Worm (Caenorhabditis elegans) whole organism, L2 larva: ENCODE measurements around the gene lsm-5.

Source experiments
- C34F6.9 ChIP-seq: fragments of 150-350 bp; optimal IDR thresholded peaks from 2 replicates; lab custom pipeline; 2014; ENCODE audit warnings: missing biosample characterization, missing genetic modification characterization
- F13H6.1 ChIP-seq: sonication (generic microtip); optimal IDR thresholded peaks from 2 replicates; lab custom pipeline; 2016; ENCODE audit warnings: missing genetic modification characterization, missing compliant biosample characterization
- R02D3.7 ChIP-seq: fragments of 150-350 bp; optimal IDR thresholded peaks from 2 replicates; lab custom pipeline; 2014; ENCODE audit warnings: missing biosample characterization, missing genetic modification characterization
- Y55F3AM.14 ChIP-seq: fragments of 200-800 bp; sonication (Bioruptor generic); optimal IDR thresholded peaks from 2 replicates; lab custom pipeline; 2018; ENCODE audit warnings: mild to moderate bottlenecking, missing genetic modification characterization, missing compliant biosample characterization
- ZK546.5 ChIP-seq: sonication (generic microtip); optimal IDR thresholded peaks from 2 replicates; lab custom pipeline; 2017; ENCODE audit warnings: missing biosample characterization, missing genetic modification characterization
- alr-1 ChIP-seq: fragments of 150-350 bp; optimal IDR thresholded peaks from 2 replicates; lab custom pipeline; 2014; ENCODE audit warnings: missing biosample characterization, missing genetic modification characterization
- ama-1 ChIP-seq: fragments of 150-350 bp; optimal IDR thresholded peaks from 2 replicates; lab custom pipeline; 2018; ENCODE audit warnings: inconsistent platforms
- blmp-1 ChIP-seq: sonication (generic microtip); optimal IDR thresholded peaks from 2 replicates; lab custom pipeline; 2017; ENCODE audit warnings: missing genetic modification characterization, mild to moderate bottlenecking, missing compliant biosample characterization, antibody characterized with exemption, moderate library complexity; ENCODE audit not compliant: insufficient read depth
- ceh-16 ChIP-seq: fragments of 150-350 bp; optimal IDR thresholded peaks from 2 replicates; lab custom pipeline; 2014; ENCODE audit warnings: missing biosample characterization, missing genetic modification characterization
- ceh-82 ChIP-seq: fragments of 150-350 bp; optimal IDR thresholded peaks from 2 replicates; lab custom pipeline; 2014; ENCODE audit warnings: missing biosample characterization, missing genetic modification characterization
- crh-2 ChIP-seq: sonication (generic microtip); optimal IDR thresholded peaks from 2 replicates; lab custom pipeline; 2017; ENCODE audit warnings: missing biosample characterization, missing genetic modification characterization
- dmd-4 ChIP-seq: sonication (generic microtip); optimal IDR thresholded peaks from 2 replicates; lab custom pipeline; 2017; ENCODE audit warnings: missing biosample characterization, missing genetic modification characterization
- elt-1 ChIP-seq: fragments of 150-350 bp; optimal IDR thresholded peaks from 2 replicates; lab custom pipeline; 2014; ENCODE audit warnings: missing biosample characterization, missing genetic modification characterization
- elt-3 ChIP-seq: sonication (generic microtip); optimal IDR thresholded peaks from 2 replicates; lab custom pipeline; 2017; ENCODE audit warnings: missing biosample characterization, missing genetic modification characterization
- fos-1 ChIP-seq: fragments of 150-350 bp; optimal IDR thresholded peaks from 2 replicates; lab custom pipeline; 2014; ENCODE audit warnings: missing biosample characterization, missing genetic modification characterization
- gmeb-1 ChIP-seq: fragments of 150-350 bp; optimal IDR thresholded peaks from 2 replicates; lab custom pipeline; 2014; ENCODE audit warnings: missing biosample characterization, missing genetic modification characterization
- lin-11 ChIP-seq: fragments of 150-350 bp; sonication (generic microtip); optimal IDR thresholded peaks from 2 replicates; lab custom pipeline; 2014; ENCODE audit warnings: missing biosample characterization, missing genetic modification characterization, inconsistent platforms, mixed read lengths
- lin-13 ChIP-seq: fragments of 150-350 bp; optimal IDR thresholded peaks from 2 replicates; lab custom pipeline; 2014; ENCODE audit warnings: missing biosample characterization, missing genetic modification reagents, missing genetic modification characterization
- lin-39 ChIP-seq: fragments of 150-350 bp; optimal IDR thresholded peaks from 2 replicates; lab custom pipeline; 2014; ENCODE audit warnings: missing biosample characterization, missing genetic modification reagents, missing genetic modification characterization
- lsy-2 ChIP-seq, 2 experiments: fragments of 150-350 bp in 1 of 2; sonication (generic microtip) in 1 of 2; optimal IDR thresholded peaks; 2 replicates each; lab custom pipeline; 2014 to 2017; ENCODE audit warnings: missing biosample characterization in 2 of 2, missing genetic modification characterization in 2 of 2
- mab-5 ChIP-seq: fragments of 150-350 bp; optimal IDR thresholded peaks from 2 replicates; lab custom pipeline; 2014; ENCODE audit warnings: missing biosample characterization, missing genetic modification characterization
- mbf-1 ChIP-seq: sonication (generic microtip); optimal IDR thresholded peaks from 2 replicates; lab custom pipeline; 2017; ENCODE audit warnings: missing biosample characterization, missing genetic modification characterization
- mdl-1 ChIP-seq, 2 experiments: fragments of 150-350 bp in 1 of 2; sonication (generic microtip) in 1 of 2; optimal IDR thresholded peaks; 2 replicates each; lab custom pipeline; 2017; ENCODE audit warnings: missing biosample characterization in 2 of 2, missing genetic modification characterization in 2 of 2
- nhr-10 ChIP-seq: sonication (generic microtip); optimal IDR thresholded peaks from 2 replicates; lab custom pipeline; 2017; ENCODE audit warnings: missing biosample characterization, missing genetic modification characterization
- nhr-11 ChIP-seq: fragments of 150-350 bp; optimal IDR thresholded peaks from 2 replicates; lab custom pipeline; 2014; ENCODE audit warnings: missing biosample characterization, missing genetic modification characterization
- nhr-12 ChIP-seq: fragments of 150-350 bp; optimal IDR thresholded peaks from 2 replicates; lab custom pipeline; 2014; ENCODE audit warnings: missing biosample characterization, missing genetic modification characterization
- nhr-129 ChIP-seq: fragments of 150-350 bp; optimal IDR thresholded peaks from 2 replicates; lab custom pipeline; 2014; ENCODE audit warnings: missing biosample characterization, missing genetic modification characterization
- nhr-21 ChIP-seq: fragments of 150-350 bp; optimal IDR thresholded peaks from 2 replicates; lab custom pipeline; 2014; ENCODE audit warnings: missing biosample characterization, missing genetic modification characterization
- nhr-23 ChIP-seq: fragments of 150-350 bp; optimal IDR thresholded peaks from 2 replicates; lab custom pipeline; 2014; ENCODE audit warnings: missing biosample characterization, missing genetic modification reagents, missing genetic modification characterization
- nhr-237 ChIP-seq: fragments of 150-350 bp; optimal IDR thresholded peaks from 2 replicates; lab custom pipeline; 2014; ENCODE audit warnings: missing biosample characterization, missing genetic modification characterization
- nhr-25 ChIP-seq: fragments of 150-350 bp; sonication (generic microtip); optimal IDR thresholded peaks from 3 replicates; lab custom pipeline; 2014; ENCODE audit warnings: missing biosample characterization, missing genetic modification characterization
- nhr-6 ChIP-seq: fragments of 150-350 bp; optimal IDR thresholded peaks from 2 replicates; lab custom pipeline; 2014; ENCODE audit warnings: missing biosample characterization, missing genetic modification characterization
- nhr-77 ChIP-seq: fragments of 150-350 bp; optimal IDR thresholded peaks from 2 replicates; lab custom pipeline; 2014; ENCODE audit warnings: missing biosample characterization, missing genetic modification characterization
- peb-1 ChIP-seq: fragments of 150-350 bp; optimal IDR thresholded peaks from 2 replicates; lab custom pipeline; 2014; ENCODE audit warnings: missing biosample characterization, missing genetic modification characterization
- sem-4 ChIP-seq: fragments of 150-350 bp; optimal IDR thresholded peaks from 2 replicates; lab custom pipeline; 2014; ENCODE audit warnings: missing biosample characterization, missing genetic modification reagents, missing genetic modification characterization
- skn-1 ChIP-seq: sonication (generic microtip); optimal IDR thresholded peaks from 2 replicates; lab custom pipeline; 2017; ENCODE audit warnings: missing biosample characterization, missing genetic modification characterization
- sma-3 ChIP-seq: sonication (generic microtip); optimal IDR thresholded peaks from 2 replicates; lab custom pipeline; 2016; ENCODE audit warnings: missing genetic modification reagents, missing genetic modification characterization, missing compliant biosample characterization
- sma-9 ChIP-seq, 2 experiments: fragments of 150-350 bp in 1 of 2; sonication (generic microtip) in 1 of 2; optimal IDR thresholded peaks; 2 replicates each; lab custom pipeline; 2014 to 2016; ENCODE audit warnings: missing genetic modification characterization in 2 of 2, mild to moderate bottlenecking in 1 of 2, missing biosample characterization in 1 of 2, missing compliant biosample characterization in 1 of 2, missing genetic modification reagents in 1 of 2, moderate library complexity in 1 of 2
- snpc-4 ChIP-seq: fragments of 150-350 bp; optimal IDR thresholded peaks from 2 replicates; lab custom pipeline; 2014; ENCODE audit warnings: missing biosample characterization, missing genetic modification characterization
- unc-39 ChIP-seq: fragments of 150-350 bp; optimal IDR thresholded peaks from 2 replicates; lab custom pipeline; 2014; ENCODE audit warnings: missing biosample characterization, missing genetic modification characterization
- unc-55 ChIP-seq: fragments of 150-350 bp; sonication (generic microtip); optimal IDR thresholded peaks from 3 replicates; lab custom pipeline; 2014; ENCODE audit warnings: missing biosample characterization, missing genetic modification reagents, missing genetic modification characterization
- unc-62 ChIP-seq: fragments of 150-350 bp; optimal IDR thresholded peaks from 2 replicates; lab custom pipeline; 2014; ENCODE audit warnings: missing biosample characterization, missing genetic modification reagents, missing genetic modification characterization
- zag-1 ChIP-seq: fragments of 150-350 bp; optimal IDR thresholded peaks from 2 replicates; lab custom pipeline; 2014; ENCODE audit warnings: missing biosample characterization, missing genetic modification characterization
- ztf-1 ChIP-seq: fragments of 200-800 bp; sonication (Bioruptor generic); conservative IDR thresholded peaks from 2 replicates; pipeline ENCODE4 v1.3.6; 2022; ENCODE audit warnings: missing genetic modification characterization, missing compliant biosample characterization
- ztf-11 ChIP-seq: sonication (generic microtip); optimal IDR thresholded peaks from 2 replicates; lab custom pipeline; 2017; ENCODE audit warnings: missing biosample characterization, missing genetic modification characterization

The lsm-5 gene

DNA sequence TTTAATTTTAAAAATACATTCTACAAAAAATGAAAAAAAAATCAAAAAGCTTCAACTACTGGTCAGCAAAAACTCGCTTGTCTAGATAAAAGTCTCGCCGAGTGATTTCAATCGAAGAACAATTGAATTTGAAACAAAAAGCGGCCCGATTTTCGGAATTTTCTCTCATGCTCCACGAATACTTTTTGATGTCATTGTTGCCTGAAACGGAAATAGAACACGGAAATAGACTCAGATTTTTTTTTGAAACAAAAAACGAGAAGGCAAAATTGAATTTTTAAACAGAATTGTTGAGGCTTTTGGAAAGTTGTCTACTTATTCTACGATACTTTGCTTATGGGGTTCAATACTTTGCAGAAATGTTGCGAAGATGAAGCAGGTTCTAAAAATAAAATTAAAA lies 6.7 kb upstream of the lsm-5 start:
- TF ChIP-seq F13H6.1 (tag; lab: Kevin White, UChicago) (no peak), R02D3.7 (tag; lab: Kevin White, UChicago) (no peak), ztf-1 (GFP tag; lab: Robert Waterston, UW) (no peak), unc-62 (GFP tag; lab: Kevin White, UChicago) (no peak), sma-9 (GFP tag; optimal IDR thresholded peaks at IDR 0.05; lab: Kevin White, UChicago) (no peak), sma-9 (tag; optimal IDR thresholded peaks at IDR 0.05; lab: Kevin White, UChicago) (no peak), peb-1 (tag; lab: Kevin White, UChicago) (no peak), ceh-82 (tag; lab: Kevin White, UChicago) (no peak), elt-3 (tag; lab: Kevin White, UChicago) (no peak), ceh-16 (no peak)

DNA sequence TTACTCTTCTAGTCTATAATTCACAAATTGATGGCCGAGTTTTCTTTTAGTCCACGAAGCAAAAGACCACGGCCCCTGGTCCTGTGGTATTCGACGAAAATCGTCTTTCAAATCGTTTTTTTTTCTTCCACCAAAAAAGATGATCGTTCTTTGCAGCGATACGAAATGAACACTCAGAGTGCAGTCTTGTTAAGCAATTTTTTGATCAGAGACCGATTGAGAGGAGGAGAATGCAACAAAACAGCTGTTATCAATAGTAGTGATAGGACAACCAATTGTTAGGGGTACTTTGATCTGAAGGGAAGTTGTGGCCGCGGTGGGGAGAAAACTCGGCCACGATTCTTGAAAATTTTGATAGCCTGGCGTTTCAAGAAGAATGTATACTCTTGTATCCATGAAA lies 6.2 kb upstream of the lsm-5 start:
- TF ChIP-seq nhr-21 (peak; percentile 60), zag-1 (tag; lab: Kevin White, UChicago) (no peak), gmeb-1 (tag; lab: Kevin White, UChicago) (peak; percentile 38), nhr-129 (tag; lab: Kevin White, UChicago) (peak; percentile 76), F13H6.1 (tag; lab: Kevin White, UChicago) (peak; percentile 68), fos-1 (peak; percentile 52), C34F6.9 (tag; lab: Kevin White, UChicago) (peak; percentile 41), lsy-2 (tag; optimal IDR thresholded peaks at IDR 0.05; lab: Kevin White, UChicago) (peak in 1 of 2 experiments; percentile 49), sma-9 (GFP tag; optimal IDR thresholded peaks at IDR 0.05; lab: Kevin White, UChicago) (peak; percentile 95), sma-9 (tag; optimal IDR thresholded peaks at IDR 0.05; lab: Kevin White, UChicago) (no peak), Y55F3AM.14 (GFP tag; lab: Kevin White, UChicago) (no peak), alr-1 (tag; lab: Kevin White, UChicago) (no peak), nhr-10 (tag; lab: Kevin White, UChicago) (no peak), snpc-4 (tag; lab: Kevin White, UChicago) (no peak)

DNA sequence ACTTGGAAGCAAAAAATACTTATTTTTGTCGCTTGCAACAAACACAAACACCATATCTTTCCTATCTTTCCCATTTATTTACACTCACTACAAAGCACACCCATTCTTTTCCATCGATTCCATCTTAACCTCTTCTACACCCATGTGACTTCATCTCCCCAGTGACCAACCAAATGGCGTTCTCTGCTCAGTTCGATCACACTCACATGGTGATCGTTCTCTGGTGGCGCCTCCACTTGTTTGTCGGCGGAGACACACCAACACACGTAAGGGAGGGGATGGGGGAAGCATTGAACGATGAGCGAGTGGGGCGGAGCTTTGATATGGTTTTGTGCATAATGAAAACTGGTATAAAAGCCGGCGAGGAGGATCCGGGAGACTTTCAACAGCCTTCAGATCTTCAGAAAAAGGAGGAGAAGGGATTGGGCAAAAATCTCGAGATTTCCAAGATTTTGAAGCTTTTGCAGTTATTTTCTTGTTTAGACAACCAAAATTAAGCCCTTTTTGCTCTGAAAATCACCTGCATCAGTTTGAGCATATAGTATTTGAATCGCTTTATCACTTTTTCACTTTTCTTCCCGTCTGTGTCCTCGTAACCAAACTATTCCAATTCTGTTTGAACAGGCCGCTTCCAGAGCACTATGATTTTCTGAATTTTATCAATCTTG lies 3.5 kb upstream of the lsm-5 start:
- no peak for TF ChIP-seq nhr-77 (tag; lab: Kevin White, UChicago)
- TF ChIP-seq sma-9 (GFP tag; optimal IDR thresholded peaks at IDR 0.05; lab: Kevin White, UChicago) = peak; percentile 94
- no peak for TF ChIP-seq sma-9 (tag; optimal IDR thresholded peaks at IDR 0.05; lab: Kevin White, UChicago)
- peak; percentile 76 for TF ChIP-seq mab-5
- TF ChIP-seq elt-1 (tag; lab: Kevin White, UChicago) = no peak
- TF ChIP-seq nhr-10 (tag; lab: Kevin White, UChicago) = no peak
- peak; percentile 83 for TF ChIP-seq crh-2 (tag; lab: Kevin White, UChicago)
- peak; percentile 25 for TF ChIP-seq lin-13
- peak; percentile 97 for TF ChIP-seq nhr-129 (tag; lab: Kevin White, UChicago)
- no peak for TF ChIP-seq nhr-11 (tag; lab: Kevin White, UChicago)
- no peak for TF ChIP-seq fos-1
- no peak for TF ChIP-seq peb-1 (tag; lab: Kevin White, UChicago)
- peak in 1 of 2 experiments; percentile 84 for TF ChIP-seq lsy-2 (tag; optimal IDR thresholded peaks at IDR 0.05; lab: Kevin White, UChicago)
- TF ChIP-seq ztf-1 (GFP tag; lab: Robert Waterston, UW) = no peak
- peak; percentile 50 for TF ChIP-seq sma-3 (GFP tag; lab: Kevin White, UChicago)
- TF ChIP-seq nhr-12 (tag; lab: Kevin White, UChicago) = no peak
- TF ChIP-seq gmeb-1 (tag; lab: Kevin White, UChicago) = peak; percentile 70
- TF ChIP-seq dmd-4 = no peak
- TF ChIP-seq unc-39 (tag; lab: Kevin White, UChicago) = no peak
- TF ChIP-seq ztf-11 (tag; lab: Kevin White, UChicago) = no peak
- TF ChIP-seq R02D3.7 (tag; lab: Kevin White, UChicago) = no peak
- TF ChIP-seq ama-1 (lab: Kevin White, UChicago) = peak; percentile 95
- no peak for TF ChIP-seq lin-39
- no peak for TF ChIP-seq nhr-237
- no peak for TF ChIP-seq elt-3 (tag; lab: Kevin White, UChicago)
- peak; percentile 57 for TF ChIP-seq lin-11
- no peak for TF ChIP-seq Y55F3AM.14 (GFP tag; lab: Kevin White, UChicago)
- peak; percentile 76 for TF ChIP-seq C34F6.9 (tag; lab: Kevin White, UChicago)
- TF ChIP-seq skn-1 (tag; lab: Kevin White, UChicago) = no peak
- peak; percentile 70 for TF ChIP-seq nhr-25 (tag; lab: Kevin White, UChicago)
- peak; percentile 6 for TF ChIP-seq unc-55
- peak; percentile 40 for TF ChIP-seq blmp-1 (tag; lab: Kevin White, UChicago)
- TF ChIP-seq ceh-82 (tag; lab: Kevin White, UChicago) = no peak
- no peak for TF ChIP-seq ZK546.5
- TF ChIP-seq nhr-6 (tag; lab: Kevin White, UChicago) = peak; percentile 29
- TF ChIP-seq mbf-1 (tag; lab: Kevin White, UChicago) = no peak
- peak; percentile 73 for TF ChIP-seq sem-4 (tag; lab: Kevin White, UChicago)
- peak; percentile 94 for TF ChIP-seq nhr-21
- peak; percentile 81 for TF ChIP-seq F13H6.1 (tag; lab: Kevin White, UChicago)
- TF ChIP-seq mdl-1 (tag; optimal IDR thresholded peaks at IDR 0.05; lab: Kevin White, UChicago) = peak; percentile 45 to 89
- peak; percentile 63 for TF ChIP-seq snpc-4 (tag; lab: Kevin White, UChicago)
- no peak for TF ChIP-seq unc-62 (GFP tag; lab: Kevin White, UChicago)
- TF ChIP-seq nhr-23 (tag; lab: Kevin White, UChicago) = no peak
- peak; percentile 68 for TF ChIP-seq ceh-16
